Worm (Caenorhabditis elegans) whole organism, early embryonic: ENCODE results near the gene F26F12.4.

Experiments used
- B0310.2 ChIP-seq: sonication (generic microtip); optimal IDR thresholded peaks from 2 replicates; lab custom pipeline; 2016; ENCODE audit warnings: mild to moderate bottlenecking, missing genetic modification characterization, missing compliant biosample characterization
- ama-1 ChIP-seq: fragments of 150-350 bp; optimal IDR thresholded peaks from 2 replicates; lab custom pipeline; 2014
- ceh-36 ChIP-seq: sonication (generic microtip); optimal IDR thresholded peaks from 2 replicates; lab custom pipeline; 2016; ENCODE audit warnings: missing genetic modification characterization, inconsistent platforms, missing compliant biosample characterization
- flt-1 ChIP-seq: fragments of 200-800 bp; sonication (Bioruptor generic); IDR thresholded peaks from 2 replicates; pipeline ENCODE4 v1.3.6; 2022; ENCODE audit warnings: missing genetic modification characterization, missing compliant biosample characterization
- hmbx-1 ChIP-seq: sonication (generic microtip); optimal IDR thresholded peaks from 2 replicates; lab custom pipeline; 2016; ENCODE audit warnings: mild to moderate bottlenecking, missing genetic modification characterization, missing compliant biosample characterization
- hmg-4 ChIP-seq: fragments of 200-800 bp; sonication (Bioruptor generic); optimal IDR thresholded peaks from 2 replicates; lab custom pipeline; 2018; ENCODE audit warnings: mild to moderate bottlenecking, missing genetic modification characterization, missing compliant biosample characterization
- hnd-1 ChIP-seq: sonication (generic microtip); optimal IDR thresholded peaks from 2 replicates; lab custom pipeline; 2016; ENCODE audit warnings: missing genetic modification characterization, missing compliant biosample characterization
- tbx-37 ChIP-seq: fragments of 200-800 bp; sonication (Bioruptor generic); conservative IDR thresholded peaks from 2 replicates; pipeline ENCODE4 v1.3.6; 2022; ENCODE audit warnings: missing genetic modification reagents, missing genetic modification characterization, missing compliant biosample characterization
- tra-4 ChIP-seq: sonication (generic microtip); optimal IDR thresholded peaks from 2 replicates; lab custom pipeline; 2017; ENCODE audit warnings: missing genetic modification characterization, missing compliant biosample characterization

DNA sequence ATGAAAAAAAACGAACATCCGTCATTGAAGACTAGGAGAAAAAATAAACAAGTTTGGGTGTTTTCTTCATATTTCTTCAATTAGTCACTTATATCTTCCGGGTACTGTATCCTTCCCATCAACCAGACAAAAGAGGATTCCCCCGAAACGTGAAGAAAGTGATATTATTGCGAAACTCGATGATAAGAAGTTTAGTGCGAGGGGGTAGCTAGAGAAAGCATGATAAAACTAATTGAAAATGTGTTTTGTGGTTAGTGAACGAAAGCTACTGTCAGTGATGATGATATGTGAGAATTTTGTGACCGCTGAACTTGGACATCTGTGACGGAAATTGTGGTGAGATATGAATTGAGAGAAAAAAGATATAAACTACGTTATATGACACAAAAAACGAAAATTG, 46.2 kb downstream of the F26F12.4 start:
- no peak for TF ChIP-seq ama-1 (lab: Kevin White, UChicago)
- TF ChIP-seq tra-4, result no peak
- TF ChIP-seq hmg-4 (GFP tag; lab: Kevin White, UChicago), result no peak
- no peak for TF ChIP-seq hmbx-1 (tag; lab: Kevin White, UChicago)
- TF ChIP-seq tbx-37, result no peak
- no peak for TF ChIP-seq ceh-36
- TF ChIP-seq hnd-1 (tag; lab: Kevin White, UChicago), result no peak
- no peak for TF ChIP-seq B0310.2 (tag; lab: Kevin White, UChicago)
- TF ChIP-seq flt-1, result no peak
